Worm (Caenorhabditis elegans) whole organism, L2 larva: ENCODE data around the gene C17C3.6.

Experiments used
- C34F6.9 ChIP-seq: fragments of 150-350 bp; optimal IDR thresholded peaks from 2 replicates; lab custom pipeline; 2014; ENCODE audit warnings: missing biosample characterization, missing genetic modification characterization
- F13H6.1 ChIP-seq: sonication (generic microtip); optimal IDR thresholded peaks from 2 replicates; lab custom pipeline; 2016; ENCODE audit warnings: missing genetic modification characterization, missing compliant biosample characterization
- R02D3.7 ChIP-seq: fragments of 150-350 bp; optimal IDR thresholded peaks from 2 replicates; lab custom pipeline; 2014; ENCODE audit warnings: missing biosample characterization, missing genetic modification characterization
- Y55F3AM.14 ChIP-seq: fragments of 200-800 bp; sonication (Bioruptor generic); optimal IDR thresholded peaks from 2 replicates; lab custom pipeline; 2018; ENCODE audit warnings: mild to moderate bottlenecking, missing genetic modification characterization, missing compliant biosample characterization
- ZK546.5 ChIP-seq: sonication (generic microtip); optimal IDR thresholded peaks from 2 replicates; lab custom pipeline; 2017; ENCODE audit warnings: missing biosample characterization, missing genetic modification characterization
- alr-1 ChIP-seq: fragments of 150-350 bp; optimal IDR thresholded peaks from 2 replicates; lab custom pipeline; 2014; ENCODE audit warnings: missing biosample characterization, missing genetic modification characterization
- aly-2 ChIP-seq: fragments of 150-350 bp; optimal IDR thresholded peaks from 2 replicates; lab custom pipeline; 2014; ENCODE audit warnings: missing biosample characterization, missing genetic modification characterization
- ama-1 ChIP-seq: fragments of 150-350 bp; optimal IDR thresholded peaks from 2 replicates; lab custom pipeline; 2018; ENCODE audit warnings: inconsistent platforms
- blmp-1 ChIP-seq: sonication (generic microtip); optimal IDR thresholded peaks from 2 replicates; lab custom pipeline; 2017; ENCODE audit warnings: missing genetic modification characterization, mild to moderate bottlenecking, missing compliant biosample characterization, antibody characterized with exemption, moderate library complexity; ENCODE audit not compliant: insufficient read depth
- ceh-16 ChIP-seq: fragments of 150-350 bp; optimal IDR thresholded peaks from 2 replicates; lab custom pipeline; 2014; ENCODE audit warnings: missing biosample characterization, missing genetic modification characterization
- ceh-82 ChIP-seq: fragments of 150-350 bp; optimal IDR thresholded peaks from 2 replicates; lab custom pipeline; 2014; ENCODE audit warnings: missing biosample characterization, missing genetic modification characterization
- crh-2 ChIP-seq: sonication (generic microtip); optimal IDR thresholded peaks from 2 replicates; lab custom pipeline; 2017; ENCODE audit warnings: missing biosample characterization, missing genetic modification characterization
- egl-27 ChIP-seq: sonication (generic microtip); optimal IDR thresholded peaks from 3 replicates; lab custom pipeline; 2017; ENCODE audit warnings: missing biosample characterization, missing genetic modification reagents, missing genetic modification characterization
- elt-1 ChIP-seq: fragments of 150-350 bp; optimal IDR thresholded peaks from 2 replicates; lab custom pipeline; 2014; ENCODE audit warnings: missing biosample characterization, missing genetic modification characterization
- elt-3 ChIP-seq: sonication (generic microtip); optimal IDR thresholded peaks from 2 replicates; lab custom pipeline; 2017; ENCODE audit warnings: missing biosample characterization, missing genetic modification characterization
- fos-1 ChIP-seq: fragments of 150-350 bp; optimal IDR thresholded peaks from 2 replicates; lab custom pipeline; 2014; ENCODE audit warnings: missing biosample characterization, missing genetic modification characterization
- gmeb-1 ChIP-seq: fragments of 150-350 bp; optimal IDR thresholded peaks from 2 replicates; lab custom pipeline; 2014; ENCODE audit warnings: missing biosample characterization, missing genetic modification characterization
- lin-11 ChIP-seq: fragments of 150-350 bp; sonication (generic microtip); optimal IDR thresholded peaks from 2 replicates; lab custom pipeline; 2014; ENCODE audit warnings: missing biosample characterization, missing genetic modification characterization, inconsistent platforms, mixed read lengths
- lin-13 ChIP-seq: fragments of 150-350 bp; optimal IDR thresholded peaks from 2 replicates; lab custom pipeline; 2014; ENCODE audit warnings: missing biosample characterization, missing genetic modification reagents, missing genetic modification characterization
- lin-39 ChIP-seq: fragments of 150-350 bp; optimal IDR thresholded peaks from 2 replicates; lab custom pipeline; 2014; ENCODE audit warnings: missing biosample characterization, missing genetic modification reagents, missing genetic modification characterization
- lsy-2 ChIP-seq, 2 experiments: fragments of 150-350 bp in 1 of 2; sonication (generic microtip) in 1 of 2; optimal IDR thresholded peaks; 2 replicates each; lab custom pipeline; 2014 to 2017; ENCODE audit warnings: missing biosample characterization in 2 of 2, missing genetic modification characterization in 2 of 2
- mab-5 ChIP-seq: fragments of 150-350 bp; optimal IDR thresholded peaks from 2 replicates; lab custom pipeline; 2014; ENCODE audit warnings: missing biosample characterization, missing genetic modification characterization
- mbf-1 ChIP-seq: sonication (generic microtip); optimal IDR thresholded peaks from 2 replicates; lab custom pipeline; 2017; ENCODE audit warnings: missing biosample characterization, missing genetic modification characterization
- mdl-1 ChIP-seq, 2 experiments: fragments of 150-350 bp in 1 of 2; sonication (generic microtip) in 1 of 2; optimal IDR thresholded peaks; 2 replicates each; lab custom pipeline; 2017; ENCODE audit warnings: missing biosample characterization in 2 of 2, missing genetic modification characterization in 2 of 2
- nhr-11 ChIP-seq: fragments of 150-350 bp; optimal IDR thresholded peaks from 2 replicates; lab custom pipeline; 2014; ENCODE audit warnings: missing biosample characterization, missing genetic modification characterization
- nhr-12 ChIP-seq: fragments of 150-350 bp; optimal IDR thresholded peaks from 2 replicates; lab custom pipeline; 2014; ENCODE audit warnings: missing biosample characterization, missing genetic modification characterization
- nhr-129 ChIP-seq: fragments of 150-350 bp; optimal IDR thresholded peaks from 2 replicates; lab custom pipeline; 2014; ENCODE audit warnings: missing biosample characterization, missing genetic modification characterization
- nhr-21 ChIP-seq: fragments of 150-350 bp; optimal IDR thresholded peaks from 2 replicates; lab custom pipeline; 2014; ENCODE audit warnings: missing biosample characterization, missing genetic modification characterization
- nhr-23 ChIP-seq: fragments of 150-350 bp; optimal IDR thresholded peaks from 2 replicates; lab custom pipeline; 2014; ENCODE audit warnings: missing biosample characterization, missing genetic modification reagents, missing genetic modification characterization
- nhr-237 ChIP-seq: fragments of 150-350 bp; optimal IDR thresholded peaks from 2 replicates; lab custom pipeline; 2014; ENCODE audit warnings: missing biosample characterization, missing genetic modification characterization
- nhr-25 ChIP-seq: fragments of 150-350 bp; sonication (generic microtip); optimal IDR thresholded peaks from 3 replicates; lab custom pipeline; 2014; ENCODE audit warnings: missing biosample characterization, missing genetic modification characterization
- nhr-6 ChIP-seq: fragments of 150-350 bp; optimal IDR thresholded peaks from 2 replicates; lab custom pipeline; 2014; ENCODE audit warnings: missing biosample characterization, missing genetic modification characterization
- nhr-77 ChIP-seq: fragments of 150-350 bp; optimal IDR thresholded peaks from 2 replicates; lab custom pipeline; 2014; ENCODE audit warnings: missing biosample characterization, missing genetic modification characterization
- peb-1 ChIP-seq: fragments of 150-350 bp; optimal IDR thresholded peaks from 2 replicates; lab custom pipeline; 2014; ENCODE audit warnings: missing biosample characterization, missing genetic modification characterization
- sem-4 ChIP-seq: fragments of 150-350 bp; optimal IDR thresholded peaks from 2 replicates; lab custom pipeline; 2014; ENCODE audit warnings: missing biosample characterization, missing genetic modification reagents, missing genetic modification characterization
- skn-1 ChIP-seq: sonication (generic microtip); optimal IDR thresholded peaks from 2 replicates; lab custom pipeline; 2017; ENCODE audit warnings: missing biosample characterization, missing genetic modification characterization
- sma-3 ChIP-seq: sonication (generic microtip); optimal IDR thresholded peaks from 2 replicates; lab custom pipeline; 2016; ENCODE audit warnings: missing genetic modification reagents, missing genetic modification characterization, missing compliant biosample characterization
- sma-9 ChIP-seq, 2 experiments: fragments of 150-350 bp in 1 of 2; sonication (generic microtip) in 1 of 2; optimal IDR thresholded peaks; 2 replicates each; lab custom pipeline; 2014 to 2016; ENCODE audit warnings: missing genetic modification characterization in 2 of 2, mild to moderate bottlenecking in 1 of 2, missing biosample characterization in 1 of 2, missing compliant biosample characterization in 1 of 2, missing genetic modification reagents in 1 of 2, moderate library complexity in 1 of 2
- snpc-4 ChIP-seq: fragments of 150-350 bp; optimal IDR thresholded peaks from 2 replicates; lab custom pipeline; 2014; ENCODE audit warnings: missing biosample characterization, missing genetic modification characterization
- unc-39 ChIP-seq: fragments of 150-350 bp; optimal IDR thresholded peaks from 2 replicates; lab custom pipeline; 2014; ENCODE audit warnings: missing biosample characterization, missing genetic modification characterization
- unc-55 ChIP-seq: fragments of 150-350 bp; sonication (generic microtip); optimal IDR thresholded peaks from 3 replicates; lab custom pipeline; 2014; ENCODE audit warnings: missing biosample characterization, missing genetic modification reagents, missing genetic modification characterization
- unc-62 ChIP-seq: fragments of 150-350 bp; optimal IDR thresholded peaks from 2 replicates; lab custom pipeline; 2014; ENCODE audit warnings: missing biosample characterization, missing genetic modification reagents, missing genetic modification characterization
- zag-1 ChIP-seq: fragments of 150-350 bp; optimal IDR thresholded peaks from 2 replicates; lab custom pipeline; 2014; ENCODE audit warnings: missing biosample characterization, missing genetic modification characterization
- ztf-1 ChIP-seq: fragments of 200-800 bp; sonication (Bioruptor generic); conservative IDR thresholded peaks from 2 replicates; pipeline ENCODE4 v1.3.6; 2022; ENCODE audit warnings: missing genetic modification characterization, missing compliant biosample characterization
- ztf-11 ChIP-seq: sonication (generic microtip); optimal IDR thresholded peaks from 2 replicates; lab custom pipeline; 2017; ENCODE audit warnings: missing biosample characterization, missing genetic modification characterization
- ztf-4 ChIP-seq: fragments of 150-350 bp; optimal IDR thresholded peaks from 2 replicates; lab custom pipeline; 2014; ENCODE audit warnings: missing biosample characterization, missing genetic modification characterization

Gene C17C3.6

DNA sequence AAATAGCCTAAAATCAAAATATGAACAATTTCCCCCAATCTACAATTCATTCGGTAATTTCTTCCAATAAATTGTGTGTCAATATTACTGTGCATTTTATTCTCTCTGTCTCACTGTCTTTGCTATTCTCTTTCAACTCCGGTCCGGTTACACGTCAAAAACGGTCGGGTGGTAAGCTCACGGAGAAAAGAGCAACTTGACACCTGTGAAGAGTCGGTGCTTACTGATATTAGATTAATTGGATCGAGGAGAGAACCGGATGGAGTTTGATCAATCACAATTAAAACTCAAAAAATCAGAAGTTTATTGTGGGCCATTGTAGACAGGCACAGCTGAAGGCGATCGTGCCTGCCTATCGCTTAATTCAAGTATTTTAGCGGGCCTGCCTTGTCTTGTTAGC, 25.1 kb downstream of the C17C3.6 start:
- TF ChIP-seq crh-2 (tag; lab: Kevin White, UChicago) (peak; percentile 10), nhr-11 (tag; lab: Kevin White, UChicago) (no peak), nhr-21 (tag; lab: Kevin White, UChicago) (peak; percentile 50), Y55F3AM.14 (GFP tag; lab: Kevin White, UChicago) (no peak), sma-3 (GFP tag; lab: Kevin White, UChicago) (peak; percentile 2), ama-1 (lab: Kevin White, UChicago) (peak; percentile 6)

DNA sequence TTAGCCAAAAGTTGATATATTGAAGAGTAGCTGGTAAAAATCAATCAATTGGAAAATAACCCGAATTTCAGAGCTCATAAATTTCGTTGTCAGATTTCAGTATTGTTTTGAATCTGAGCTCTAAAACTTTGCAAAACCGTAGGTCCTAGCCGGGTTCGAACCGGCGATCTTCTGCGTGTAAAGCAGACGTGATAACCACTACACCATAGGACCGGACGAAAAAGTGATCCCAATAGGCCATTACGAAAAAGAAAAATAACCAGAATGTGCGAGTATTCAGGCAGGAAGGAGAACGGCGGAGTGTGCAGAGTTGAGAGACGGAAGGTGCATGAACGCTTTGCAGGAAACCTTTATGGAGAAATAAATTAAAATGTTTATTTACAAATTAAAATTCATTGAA, 27.2 kb downstream of the C17C3.6 start:
- TF ChIP-seq unc-39 (tag; lab: Kevin White, UChicago) (no peak), F13H6.1 (tag; lab: Kevin White, UChicago) (no peak), nhr-77 (tag; lab: Kevin White, UChicago) (no peak), nhr-237 (no peak), lin-39 (tag; lab: Kevin White, UChicago) (no peak), ztf-1 (GFP tag; lab: Robert Waterston, UW) (no peak), sma-9 (GFP tag; optimal IDR thresholded peaks at IDR 0.05; lab: Kevin White, UChicago) (peak; percentile 42), sma-9 (tag; optimal IDR thresholded peaks at IDR 0.05; lab: Kevin White, UChicago) (no peak), elt-1 (no peak), ZK546.5 (tag; lab: Kevin White, UChicago) (no peak), mbf-1 (tag; lab: Kevin White, UChicago) (no peak), nhr-129 (tag; lab: Kevin White, UChicago) (peak; percentile 71), nhr-25 (tag; lab: Kevin White, UChicago) (no peak), ceh-82 (tag; lab: Kevin White, UChicago) (no peak), sem-4 (tag; lab: Kevin White, UChicago) (no peak), fos-1 (peak; percentile 49), aly-2 (tag; lab: Kevin White, UChicago) (no peak), nhr-21 (tag; lab: Kevin White, UChicago) (no peak), ama-1 (lab: Kevin White, UChicago) (no peak), crh-2 (tag; lab: Kevin White, UChicago) (peak; percentile 43), unc-62 (no peak), blmp-1 (tag; lab: Kevin White, UChicago) (no peak), egl-27 (tag; lab: Kevin White, UChicago) (no peak), elt-3 (tag; lab: Kevin White, UChicago) (no peak), peb-1 (tag; lab: Kevin White, UChicago) (no peak), gmeb-1 (tag; lab: Kevin White, UChicago) (peak; percentile 28), mab-5 (tag; lab: Kevin White, UChicago) (no peak), snpc-4 (tag; lab: Kevin White, UChicago) (peak; percentile 33), nhr-6 (tag; lab: Kevin White, UChicago) (no peak), Y55F3AM.14 (GFP tag; lab: Kevin White, UChicago) (no peak), mdl-1 (tag; optimal IDR thresholded peaks at IDR 0.05; lab: Kevin White, UChicago) (no peak), lin-11 (peak; percentile 34), ceh-16 (no peak), unc-55 (peak; percentile 65), lin-13 (GFP tag; lab: Kevin White, UChicago) (no peak), alr-1 (no peak), C34F6.9 (tag; lab: Kevin White, UChicago) (peak; percentile 46), nhr-11 (tag; lab: Kevin White, UChicago) (no peak), ztf-4 (tag; lab: Kevin White, UChicago) (no peak), sma-3 (GFP tag; lab: Kevin White, UChicago) (no peak), R02D3.7 (tag; lab: Kevin White, UChicago) (no peak), skn-1 (no peak), ztf-11 (tag; lab: Kevin White, UChicago) (no peak), zag-1 (tag; lab: Kevin White, UChicago) (no peak), lsy-2 (tag; optimal IDR thresholded peaks at IDR 0.05; lab: Kevin White, UChicago) (no peak), nhr-23 (tag; lab: Kevin White, UChicago) (no peak), nhr-12 (no peak)
